Fruit fly (Drosophila melanogaster): Measurements from ENCODE around the gene CG7387.
A peak's percentile ranks its signal among the peaks of the same experiment; 100 is the strongest.

CG7387 gene

DNA sequence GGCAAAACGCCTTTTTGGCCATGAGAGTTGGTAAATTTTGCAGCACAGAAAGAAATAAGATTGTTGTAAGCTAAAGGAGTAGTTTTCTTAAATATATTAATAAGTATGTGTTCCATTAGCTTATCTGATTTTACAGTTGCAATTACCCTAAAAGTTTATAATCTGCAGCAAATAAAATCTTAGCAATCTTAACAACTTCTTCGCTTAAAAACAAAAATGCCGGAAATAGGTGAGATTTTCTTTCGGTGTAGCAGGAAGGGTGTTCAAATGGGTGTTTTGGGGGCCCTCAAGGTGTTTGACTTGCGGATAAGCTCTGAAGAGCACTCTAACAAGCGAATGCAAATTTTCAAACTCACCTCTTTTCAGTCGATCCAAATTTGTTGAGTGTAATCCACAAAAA is 42.1 kb downstream of the CG7387 start:
- peak; percentile 19 for TF ChIP-seq CG8301 (tag; optimal IDR thresholded peaks at IDR 0.05)
- no peak for TF ChIP-seq CG32121 (GFP tag; IDR thresholded peaks at IDR 0.05)
- no peak for TF ChIP-seq CG14655 (GFP tag; optimal IDR thresholded peaks at IDR 0.05)

DNA sequence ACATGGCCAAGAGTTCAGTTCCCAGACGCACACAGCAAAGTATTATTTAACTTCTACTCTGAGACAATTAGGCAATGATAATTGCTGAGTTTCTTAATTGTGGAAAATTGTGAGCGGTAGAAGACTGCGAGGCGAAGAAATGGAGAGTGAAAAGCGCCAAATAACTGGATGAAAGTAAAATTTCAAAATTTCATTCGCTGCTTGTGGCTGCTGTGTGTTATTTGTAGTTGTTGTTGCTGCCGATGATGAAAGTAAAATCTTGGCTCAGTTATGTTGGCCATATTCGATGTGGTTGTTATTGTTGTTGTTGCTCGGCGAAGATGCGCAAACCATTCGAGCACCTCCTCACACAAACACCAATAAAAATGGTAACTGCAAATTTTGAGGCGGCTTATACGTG is 42.6 kb downstream of the CG7387 start:
- no peak for TF ChIP-seq CG12605 (GFP tag; IDR thresholded peaks at IDR 0.05)
- TF ChIP-seq CG13204 (GFP tag; optimal IDR thresholded peaks at IDR 0.05): no peak
- TF ChIP-seq CG14655 (GFP tag; optimal IDR thresholded peaks at IDR 0.05): no peak
- no peak for TF ChIP-seq CG32121 (GFP tag; IDR thresholded peaks at IDR 0.05)
- TF ChIP-seq CG8159 (tag; optimal IDR thresholded peaks at IDR 0.05): no peak
- TF ChIP-seq Pif1B (GFP tag; optimal IDR thresholded peaks at IDR 0.05): no peak
- no peak for TF ChIP-seq CG15710 (tag; optimal IDR thresholded peaks at IDR 0.05)
- TF ChIP-seq Ets98B (GFP tag; IDR thresholded peaks at IDR 0.05): no peak
- no peak for TF ChIP-seq CG34367 (tag; optimal IDR thresholded peaks at IDR 0.05)
- no peak for TF ChIP-seq CG8301 (tag; optimal IDR thresholded peaks at IDR 0.05)
- TF ChIP-seq CG4496 (GFP tag; IDR thresholded peaks at IDR 0.05): no peak

Data from whole organism, pupa.